Worm (Caenorhabditis elegans) whole organism, young adult: ENCODE data around the gene aptf-1.

Experiments
- B0019.2 ChIP-seq: fragments of 200-800 bp; sonication (Bioruptor generic); conservative IDR thresholded peaks from 2 replicates; pipeline ENCODE4 v1.3.6; 2022; ENCODE audit warnings: missing genetic modification reagents, missing genetic modification characterization, missing compliant biosample characterization
- C06A6.2 ChIP-seq: fragments of 200-800 bp; sonication (Bioruptor generic); conservative IDR thresholded peaks from 2 replicates; pipeline ENCODE4 v1.3.6; 2022; ENCODE audit warnings: missing genetic modification characterization, missing compliant biosample characterization
- F10E7.11 ChIP-seq: sonication (generic microtip); optimal IDR thresholded peaks from 2 replicates; lab custom pipeline; 2017; ENCODE audit warnings: mild to moderate bottlenecking, missing genetic modification characterization, moderate library complexity, missing compliant biosample characterization
- F22D6.2 ChIP-seq: sonication (generic microtip); optimal IDR thresholded peaks from 2 replicates; lab custom pipeline; 2016; ENCODE audit warnings: mild to moderate bottlenecking, missing genetic modification characterization, missing compliant biosample characterization
- F37B4.10 ChIP-seq: fragments of 200-800 bp; sonication (Bioruptor generic); IDR thresholded peaks from 2 replicates; pipeline ENCODE4 v1.3.6; 2022; ENCODE audit warnings: missing genetic modification characterization, missing compliant biosample characterization
- F39B2.1 ChIP-seq: fragments of 200-800 bp; sonication (Bioruptor generic); IDR thresholded peaks from 2 replicates; pipeline ENCODE4 v1.3.6; 2022; ENCODE audit warnings: missing genetic modification reagents, missing genetic modification characterization, missing compliant biosample characterization
- F52B5.7 ChIP-seq: sonication (generic microtip); optimal IDR thresholded peaks from 2 replicates; lab custom pipeline; 2016; ENCODE audit warnings: mild to moderate bottlenecking, missing genetic modification characterization, missing compliant biosample characterization
- F57C9.4 ChIP-seq: sonication (generic microtip); optimal IDR thresholded peaks from 2 replicates; lab custom pipeline; 2017; ENCODE audit warnings: mild to moderate bottlenecking, missing genetic modification characterization, missing compliant biosample characterization
- T07F8.4 ChIP-seq: sonication (generic microtip); optimal IDR thresholded peaks from 2 replicates; lab custom pipeline; 2016; ENCODE audit warnings: mild to moderate bottlenecking, missing genetic modification characterization, moderate library complexity, missing compliant biosample characterization
- Y53G8AR.9 ChIP-seq: fragments of 200-800 bp; sonication (Bioruptor generic); conservative IDR thresholded peaks from 2 replicates; pipeline ENCODE4 v1.3.6; 2022; ENCODE audit warnings: missing genetic modification reagents, missing genetic modification characterization, missing compliant biosample characterization
- Y56A3A.18 ChIP-seq: fragments of 200-800 bp; sonication (Bioruptor generic); IDR thresholded peaks from 2 replicates; pipeline ENCODE4 v1.3.6; 2022; ENCODE audit warnings: missing genetic modification reagents, missing genetic modification characterization, missing compliant biosample characterization
- ZK185.1 ChIP-seq: sonication (generic microtip); optimal IDR thresholded peaks from 2 replicates; lab custom pipeline; 2016; ENCODE audit warnings: mild to moderate bottlenecking, missing genetic modification characterization, missing compliant biosample characterization; ENCODE audit not compliant: poor library complexity, severe bottlenecking
- akir-1 ChIP-seq: fragments of 200-800 bp; sonication (Bioruptor generic); optimal IDR thresholded peaks from 2 replicates; lab custom pipeline; 2018; ENCODE audit warnings: mild to moderate bottlenecking, missing genetic modification characterization, moderate library complexity, missing compliant biosample characterization
- bed-2 ChIP-seq: fragments of 200-800 bp; sonication (Bioruptor generic); IDR thresholded peaks from 2 replicates; pipeline ENCODE4 v1.3.6; 2022; ENCODE audit warnings: missing genetic modification reagents, missing genetic modification characterization, missing compliant biosample characterization
- cebp-2 ChIP-seq: fragments of 200-800 bp; sonication (Bioruptor generic); IDR thresholded peaks from 2 replicates; pipeline ENCODE4 v1.3.6; 2022; ENCODE audit warnings: missing genetic modification characterization, missing compliant biosample characterization
- ceh-40 ChIP-seq: fragments of 200-800 bp; sonication (Bioruptor generic); IDR thresholded peaks from 2 replicates; pipeline ENCODE4 v1.3.6; 2022; ENCODE audit warnings: missing genetic modification characterization, missing compliant biosample characterization
- ceh-79 ChIP-seq: sonication (generic microtip); optimal IDR thresholded peaks from 2 replicates; lab custom pipeline; 2017; ENCODE audit warnings: mild to moderate bottlenecking, missing genetic modification characterization, missing compliant biosample characterization
- ceh-91 ChIP-seq: fragments of 200-800 bp; sonication (Bioruptor generic); IDR thresholded peaks from 2 replicates; pipeline ENCODE4 v1.3.6; 2022; ENCODE audit warnings: missing genetic modification reagents, missing genetic modification characterization, missing compliant biosample characterization
- chd-7 ChIP-seq: sonication (generic microtip); optimal IDR thresholded peaks from 2 replicates; lab custom pipeline; 2016; ENCODE audit warnings: mild to moderate bottlenecking, missing genetic modification characterization, moderate library complexity, missing compliant biosample characterization
- die-1 ChIP-seq: sonication (generic microtip); optimal IDR thresholded peaks from 2 replicates; lab custom pipeline; 2016; ENCODE audit warnings: missing genotype, mild to moderate bottlenecking, missing genetic modification characterization, missing compliant biosample characterization
- dpff-1 ChIP-seq: sonication (generic microtip); optimal IDR thresholded peaks from 2 replicates; lab custom pipeline; 2017; ENCODE audit warnings: mild to moderate bottlenecking, missing genetic modification characterization, missing compliant biosample characterization
- egl-44 ChIP-seq: fragments of 200-800 bp; sonication (Bioruptor generic); IDR thresholded peaks from 2 replicates; pipeline ENCODE4 v1.3.6; 2022; ENCODE audit warnings: missing genetic modification reagents, missing genetic modification characterization, missing compliant biosample characterization
- egrh-3 ChIP-seq: fragments of 200-800 bp; sonication (Bioruptor generic); IDR thresholded peaks from 2 replicates; pipeline ENCODE4 v1.3.6; 2022; ENCODE audit warnings: missing genetic modification reagents, missing genetic modification characterization, missing compliant biosample characterization
- ets-4 ChIP-seq: fragments of 200-800 bp; sonication (Bioruptor generic); optimal IDR thresholded peaks from 2 replicates; lab custom pipeline; 2018; ENCODE audit warnings: mild to moderate bottlenecking, missing genetic modification characterization, missing compliant biosample characterization
- hlh-26 ChIP-seq: fragments of 200-800 bp; sonication (Bioruptor generic); conservative IDR thresholded peaks from 2 replicates; pipeline ENCODE4 v1.3.6; 2022; ENCODE audit warnings: missing genetic modification reagents, missing genetic modification characterization, missing compliant biosample characterization
- hmg-20 ChIP-seq: fragments of 200-800 bp; sonication (Bioruptor generic); IDR thresholded peaks from 2 replicates; pipeline ENCODE4 v1.3.6; 2022; ENCODE audit warnings: missing genetic modification reagents, missing genetic modification characterization, missing compliant biosample characterization
- hsf-1 ChIP-seq: fragments of 200-800 bp; sonication (Bioruptor generic); IDR thresholded peaks from 2 replicates; pipeline ENCODE4 v1.3.6; 2022; ENCODE audit warnings: missing genetic modification reagents, missing genetic modification characterization, missing compliant biosample characterization
- lir-1 ChIP-seq: fragments of 200-800 bp; sonication (Bioruptor generic); conservative IDR thresholded peaks from 2 replicates; pipeline ENCODE4 v1.3.6; 2022; ENCODE audit warnings: missing genetic modification reagents, missing genetic modification characterization, missing compliant biosample characterization
- madf-3 ChIP-seq: fragments of 200-800 bp; sonication (Bioruptor generic); IDR thresholded peaks from 2 replicates; pipeline ENCODE4 v1.3.6; 2022; ENCODE audit warnings: missing genetic modification reagents, missing genetic modification characterization, missing compliant biosample characterization
- mcd-1 ChIP-seq: fragments of 200-800 bp; sonication (Bioruptor generic); IDR thresholded peaks from 2 replicates; pipeline ENCODE4 v1.3.6; 2022; ENCODE audit warnings: missing genetic modification reagents, missing genetic modification characterization, missing compliant biosample characterization
- nfya-2 ChIP-seq: fragments of 200-800 bp; sonication (Bioruptor generic); IDR thresholded peaks from 2 replicates; pipeline ENCODE4 v1.3.6; 2022; ENCODE audit warnings: missing genetic modification reagents, missing genetic modification characterization, missing compliant biosample characterization
- nhr-179 ChIP-seq: sonication (generic microtip); optimal IDR thresholded peaks from 2 replicates; lab custom pipeline; 2016; ENCODE audit warnings: mild to moderate bottlenecking, missing genetic modification characterization, missing compliant biosample characterization
- nhr-80 ChIP-seq: sonication (generic microtip); optimal IDR thresholded peaks from 2 replicates; lab custom pipeline; 2016; ENCODE audit warnings: missing genetic modification characterization, missing compliant biosample characterization
- nhr-90 ChIP-seq: sonication (generic microtip); optimal IDR thresholded peaks from 2 replicates; lab custom pipeline; 2016; ENCODE audit warnings: missing genotype, mild to moderate bottlenecking, missing genetic modification characterization, missing compliant biosample characterization
- pbrm-1 ChIP-seq: fragments of 200-800 bp; sonication (Bioruptor generic); IDR thresholded peaks from 2 replicates; pipeline ENCODE4 v1.3.6; 2022; ENCODE audit warnings: missing genetic modification reagents, missing genetic modification characterization, missing compliant biosample characterization
- repo-1 ChIP-seq: sonication (generic microtip); optimal IDR thresholded peaks from 2 replicates; lab custom pipeline; 2017; ENCODE audit warnings: mild to moderate bottlenecking, missing genetic modification characterization, missing compliant biosample characterization
- rpc-1 ChIP-seq, 2 experiments: fragments of 150-350 bp in 1 of 2; sonication (generic microtip) in 1 of 2; optimal IDR thresholded peaks; 2 replicates each; lab custom pipeline; 2014 to 2018; ENCODE audit warnings: missing biosample characterization in 1 of 2, missing genetic modification characterization in 1 of 2, missing genetic modification reagents in 1 of 2, missing genotype in 1 of 2
- sdz-38 ChIP-seq: sonication (generic microtip); optimal IDR thresholded peaks from 2 replicates; lab custom pipeline; 2016; ENCODE audit warnings: missing genotype, missing genetic modification characterization, missing compliant biosample characterization
- sea-2 ChIP-seq: fragments of 200-800 bp; sonication (Bioruptor generic); IDR thresholded peaks from 2 replicates; pipeline ENCODE4 v1.3.6; 2022; ENCODE audit warnings: missing genetic modification characterization, missing compliant biosample characterization
- snpc-1.3 ChIP-seq: sonication (generic microtip); optimal IDR thresholded peaks from 2 replicates; lab custom pipeline; 2017; ENCODE audit warnings: missing genetic modification characterization, mild to moderate bottlenecking, missing compliant biosample characterization, antibody characterized with exemption, moderate library complexity, missing genotype, missing genetic modification reagents; ENCODE audit not compliant: insufficient read depth
- snpc-4 ChIP-seq, 5 experiments: fragments of 150-350 bp in 1 of 5; sonication (generic microtip) in 4 of 5; optimal IDR thresholded peaks; 2 replicates each; lab custom pipeline; 2014 to 2018; ENCODE audit warnings: missing genetic modification characterization in 5 of 5, missing biosample characterization in 3 of 5, antibody characterized with exemption in 2 of 5, mild to moderate bottlenecking in 2 of 5, missing compliant biosample characterization in 2 of 5, missing genotype in 2 of 5, moderate library complexity in 2 of 5, missing genetic modification reagents in 1 of 5
- somi-1 ChIP-seq: fragments of 200-800 bp; sonication (Bioruptor generic); optimal IDR thresholded peaks from 2 replicates; lab custom pipeline; 2018; ENCODE audit warnings: mild to moderate bottlenecking, missing genetic modification characterization, missing compliant biosample characterization
- tbp1 ChIP-seq: fragments of 200-800 bp; sonication (Bioruptor generic); optimal IDR thresholded peaks from 2 replicates; lab custom pipeline; 2018; ENCODE audit warnings: mild to moderate bottlenecking, missing genetic modification characterization, missing compliant biosample characterization
- unc-62 ChIP-seq: fragments of 150-350 bp; optimal IDR thresholded peaks from 2 replicates; lab custom pipeline; 2014; ENCODE audit warnings: missing biosample characterization, missing genetic modification reagents, missing genetic modification characterization
- xnd-1 ChIP-seq: sonication (generic microtip); optimal IDR thresholded peaks from 2 replicates; lab custom pipeline; 2016; ENCODE audit warnings: missing genotype, missing genetic modification reagents, missing genetic modification characterization, missing compliant biosample characterization
- ztf-22 ChIP-seq: fragments of 200-800 bp; sonication (Bioruptor generic); optimal IDR thresholded peaks from 2 replicates; lab custom pipeline; 2018; ENCODE audit warnings: mild to moderate bottlenecking, missing genetic modification characterization, moderate library complexity, missing compliant biosample characterization
- ztf-25 ChIP-seq: fragments of 200-800 bp; sonication (Bioruptor generic); IDR thresholded peaks from 2 replicates; pipeline ENCODE4 v1.3.6; 2022; ENCODE audit warnings: missing genetic modification reagents, missing genetic modification characterization, missing compliant biosample characterization

aptf-1 gene

DNA sequence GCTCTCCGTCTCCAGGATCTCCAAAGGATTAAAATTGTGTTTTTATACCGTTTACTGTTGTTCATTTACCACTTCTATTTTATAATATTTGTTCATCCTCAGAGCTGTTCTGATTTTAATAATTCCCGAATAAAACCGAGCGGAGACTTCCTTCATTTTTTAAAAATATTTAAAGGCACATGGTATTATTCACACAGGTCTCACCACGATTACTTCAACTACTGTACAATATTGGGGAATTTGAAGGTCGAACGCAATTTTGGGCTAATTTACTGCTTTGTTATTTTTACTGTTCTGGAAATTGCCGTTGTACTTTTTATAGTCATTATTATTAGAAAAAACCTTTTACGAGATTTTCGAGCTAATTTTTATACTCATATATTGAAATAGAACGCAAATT lies 36.4 kb downstream of the aptf-1 start (continued):
- peak; percentile 56 for TF ChIP-seq ceh-91
- TF ChIP-seq ztf-25: 0 out of 2 replicates have a peak, but pooled peaks have one; percentile 37
- TF ChIP-seq pbrm-1 (GFP tag; lab: Robert Waterston, UW): 0 out of 2 replicates have a peak, but pooled peaks have one; percentile 37
- TF ChIP-seq chd-7: no peak
- no peak for TF ChIP-seq dpff-1 (tag; lab: Kevin White, UChicago)
- no peak for TF ChIP-seq ceh-79
- no peak for TF ChIP-seq somi-1 (GFP tag; lab: Kevin White, UChicago)
- no peak for TF ChIP-seq hlh-26 (GFP tag; lab: Robert Waterston, UW)
- no peak for TF ChIP-seq C06A6.2 (GFP tag; lab: Robert Waterston, UW)
- 0 out of 2 replicates have a peak, but pooled peaks have one; percentile 48 for TF ChIP-seq egl-44 (GFP tag; lab: Robert Waterston, UW)
- no peak for TF ChIP-seq F39B2.1 (GFP tag; lab: Robert Waterston, UW)
- TF ChIP-seq nfya-2 (GFP tag; lab: Robert Waterston, UW): no peak
- TF ChIP-seq madf-3 (GFP tag; lab: Robert Waterston, UW): peak; percentile 86
- 0 out of 2 replicates have a peak, but pooled peaks have one; percentile 59 for TF ChIP-seq cebp-2 (GFP tag; lab: Robert Waterston, UW)
- no peak for TF ChIP-seq sea-2 (GFP tag; lab: Robert Waterston, UW)
- TF ChIP-seq nhr-179 (tag; lab: Kevin White, UChicago): no peak
- TF ChIP-seq mcd-1: no peak
- no peak for TF ChIP-seq snpc-4 (GFP tag; optimal IDR thresholded peaks at IDR 0.05; lab: Kevin White, UChicago)
- no peak for TF ChIP-seq snpc-4 (tag; optimal IDR thresholded peaks at IDR 0.05; lab: Kevin White, UChicago)

ce11 chrII:6491817-6492452 lies 37.2 kb downstream of the aptf-1 start, which contains the start of the genes T28D9.11 and T28D9.1:
Gene T28D9.11 (minus strand): TSS chrII:6491993.
Gene T28D9.1 (plus strand): TSS chrII:6492402.
- TF ChIP-seq F10E7.11 (tag; lab: Kevin White, UChicago) (no peak), die-1 (tag; lab: Kevin White, UChicago) (peak; percentile 2), F52B5.7 (tag; lab: Kevin White, UChicago) (peak; percentile 11), xnd-1 (tag; lab: Kevin White, UChicago) (no peak), nhr-90 (tag; lab: Kevin White, UChicago) (no peak), Y53G8AR.9 (no peak), egrh-3 (GFP tag; lab: Robert Waterston, UW) (peak; percentile 88), F22D6.2 (tag; lab: Kevin White, UChicago) (no peak), B0019.2 (no peak), ets-4 (GFP tag; lab: Kevin White, UChicago) (no peak), hsf-1 (GFP tag; lab: Robert Waterston, UW) (no peak), snpc-4 (GFP tag; optimal IDR thresholded peaks at IDR 0.05; lab: Kevin White, UChicago) (peak; percentile 83), snpc-4 (tag; optimal IDR thresholded peaks at IDR 0.05; lab: Kevin White, UChicago) (peak; percentile 76 to 91 (median 84)), F57C9.4 (tag; lab: Kevin White, UChicago) (no peak), unc-62 (GFP tag; lab: Kevin White, UChicago) (no peak), nhr-80 (tag; lab: Kevin White, UChicago) (no peak), ztf-22 (GFP tag; lab: Kevin White, UChicago) (peak; percentile 43), hmg-20 (GFP tag; lab: Robert Waterston, UW) (no peak), Y56A3A.18 (GFP tag; lab: Robert Waterston, UW) (no peak), ZK185.1 (no peak), rpc-1 (optimal IDR thresholded peaks at IDR 0.05; lab: Kevin White, UChicago) (no peak), rpc-1 (tag; optimal IDR thresholded peaks at IDR 0.05; lab: Kevin White, UChicago) (no peak), sdz-38 (tag; lab: Kevin White, UChicago) (no peak), F37B4.10 (no peak), ceh-40 (no peak), akir-1 (no peak), bed-2 (GFP tag; lab: Robert Waterston, UW) (0 out of 2 replicates have a peak, but pooled peaks have one; percentile 76), tbp1 (no peak), lir-1 (GFP tag; lab: Robert Waterston, UW) (no peak), T07F8.4 (tag; lab: Kevin White, UChicago) (no peak), snpc-1.3 (tag; lab: Kevin White, UChicago) (no peak), repo-1 (tag; lab: Kevin White, UChicago) (no peak)
